Fruit fly (Drosophila melanogaster) whole organism: ENCODE results near the gene CG6443.

Experiments used
- CG8478 ChIP-seq: fragments of >200 bp; optimal IDR thresholded peaks from 2 replicates; lab custom pipeline; 2018; ENCODE audit warnings: inconsistent platforms
- Dll ChIP-seq: fragments of >200 bp; optimal IDR thresholded peaks from 2 replicates; lab custom pipeline; 2017
- psq ChIP-seq: fragments of >200 bp; optimal IDR thresholded peaks from 2 replicates; lab custom pipeline; 2017
- usp ChIP-seq: fragments of >200 bp; optimal IDR thresholded peaks from 2 replicates; lab custom pipeline; 2017; ENCODE audit warnings: missing biosample characterization, missing genetic modification characterization, mixed read lengths

dm6 chr2L:10708089-10708488, 20.7 kb upstream of the CG6443 start:
- TF ChIP-seq CG8478 (lab: Kevin White, UChicago) (no peak), psq (lab: Kevin White, UChicago) (no peak), Dll (lab: Kevin White, UChicago) (no peak), usp (GFP tag; lab: Kevin White, UChicago) (no peak)
